Worm (Caenorhabditis elegans) whole organism, L4/young adult: ENCODE measurements around the gene F28C6.9.

Experiments
- W03F9.2 ChIP-seq: fragments of 150-350 bp; optimal IDR thresholded peaks from 2 replicates; lab custom pipeline; 2014; ENCODE audit warnings: missing biosample characterization, missing genetic modification characterization
- dao-5 ChIP-seq: sonication (generic microtip); optimal IDR thresholded peaks from 2 replicates; lab custom pipeline; 2016; ENCODE audit warnings: missing genotype, missing genetic modification characterization, moderate library complexity, missing compliant biosample characterization
- him-1 ChIP-seq: sonication (generic microtip); optimal IDR thresholded peaks from 2 replicates; lab custom pipeline; 2016; ENCODE audit warnings: missing genotype, missing genetic modification reagents, missing genetic modification characterization, missing compliant biosample characterization

ce11 chrII:8573044-8573443 lies 36.9 kb downstream of the F28C6.9 start, which contains the start of gene F54C9.7:
- TF ChIP-seq him-1: no peak
- no peak for TF ChIP-seq W03F9.2 (tag; lab: Kevin White, UChicago)
- no peak for TF ChIP-seq dao-5 (tag; lab: Kevin White, UChicago)
